Fruit fly (Drosophila melanogaster) whole organism, embryonic: ENCODE measurements around the gene CG11700.
A peak's percentile ranks its signal among the peaks of the same experiment; 100 is the strongest.

Source experiments
- ATbp ChIP-seq: fragments of 200-800 bp; sonication (Bioruptor generic); optimal IDR thresholded peaks from 2 replicates; lab custom pipeline; 2017; ENCODE audit warnings: missing biosample characterization, mild to moderate bottlenecking, missing genetic modification characterization, missing genetic modification reagents
- C15 ChIP-seq: fragments of 200-800 bp; sonication (Bioruptor generic); IDR thresholded peaks from 3 replicates; pipeline ENCODE4 v1.3.6; 2022; ENCODE audit warnings: missing biosample characterization, missing genetic modification characterization
- CG10431 ChIP-seq: fragments of 200-800 bp; sonication (Bioruptor generic); optimal IDR thresholded peaks from 3 replicates; lab custom pipeline; 2018; ENCODE audit warnings: missing biosample characterization, mild to moderate bottlenecking, missing genetic modification characterization
- CG11504 ChIP-seq: fragments of 200-800 bp; sonication (Bioruptor generic); optimal IDR thresholded peaks from 3 replicates; lab custom pipeline; 2019; ENCODE audit warnings: missing biosample characterization, mild to moderate bottlenecking, missing genetic modification characterization, moderate library complexity
- CG12659 ChIP-seq: fragments of 200-800 bp; sonication (Bioruptor generic); optimal IDR thresholded peaks from 3 replicates; lab custom pipeline; 2017; ENCODE audit warnings: mild to moderate bottlenecking, missing biosample characterization, missing genetic modification reagents, missing genetic modification characterization
- CG13287 ChIP-seq: fragments of 200-800 bp; sonication (Bioruptor generic); IDR thresholded peaks from 2 replicates; pipeline ENCODE4 v1.3.6; 2022; ENCODE audit warnings: missing biosample characterization, missing genetic modification characterization; ENCODE audit not compliant: partially characterized antibody
- CG17186 ChIP-seq: fragments of 200-800 bp; sonication (Bioruptor generic); optimal IDR thresholded peaks from 3 replicates; lab custom pipeline; 2017; ENCODE audit warnings: missing biosample characterization, missing genetic modification reagents, missing genetic modification characterization
- CG17359 ChIP-seq: fragments of 200-800 bp; sonication (Bioruptor generic); optimal IDR thresholded peaks from 3 replicates; lab custom pipeline; 2018; ENCODE audit warnings: missing biosample characterization, mild to moderate bottlenecking, missing genetic modification characterization, moderate library complexity
- CG17385 ChIP-seq: fragments of 200-800 bp; sonication (Bioruptor generic); optimal IDR thresholded peaks from 3 replicates; lab custom pipeline; 2018; ENCODE audit warnings: missing biosample characterization, mild to moderate bottlenecking, missing genetic modification characterization
- CG1792 ChIP-seq: fragments of 200-800 bp; sonication (Bioruptor generic); optimal IDR thresholded peaks from 2 replicates; lab custom pipeline; 2016; ENCODE audit warnings: missing biosample characterization, missing genetic modification characterization
- CG18599 ChIP-seq: fragments of 200-800 bp; sonication (Bioruptor generic); optimal IDR thresholded peaks from 3 replicates; lab custom pipeline; 2017; ENCODE audit warnings: missing biosample characterization, missing genetic modification characterization, mild to moderate bottlenecking, moderate library complexity, missing genetic modification reagents
- CG18619 ChIP-seq: fragments of 200-800 bp; sonication (Bioruptor generic); optimal IDR thresholded peaks from 3 replicates; lab custom pipeline; 2017; ENCODE audit warnings: missing biosample characterization, mild to moderate bottlenecking, missing genetic modification characterization
- CG31224 ChIP-seq: fragments of 200-800 bp; sonication (Bioruptor generic); IDR thresholded peaks from 2 replicates; pipeline ENCODE4 v1.3.6; 2022; ENCODE audit warnings: missing biosample characterization, missing genetic modification characterization
- CG3407 ChIP-seq: fragments of 200-800 bp; sonication (Bioruptor generic); optimal IDR thresholded peaks from 2 replicates; lab custom pipeline; 2018; ENCODE audit warnings: missing biosample characterization, mild to moderate bottlenecking, missing genetic modification characterization
- CG34376 ChIP-seq: fragments of 200-800 bp; sonication (Bioruptor generic); optimal IDR thresholded peaks from 2 replicates; lab custom pipeline; 2018; ENCODE audit warnings: missing biosample characterization, mild to moderate bottlenecking, missing genetic modification characterization
- CG3838 ChIP-seq: fragments of 200-800 bp; sonication (Bioruptor generic); optimal IDR thresholded peaks from 3 replicates; lab custom pipeline; 2016; ENCODE audit warnings: missing biosample characterization, missing genetic modification characterization
- CG4328 ChIP-seq: fragments of 200-800 bp; sonication (Bioruptor generic); optimal IDR thresholded peaks from 3 replicates; lab custom pipeline; 2017; ENCODE audit warnings: missing biosample characterization, missing genetic modification reagents, missing genetic modification characterization
- CG6765 ChIP-seq: fragments of 200-800 bp; sonication (Bioruptor generic); optimal IDR thresholded peaks from 3 replicates; lab custom pipeline; 2017; ENCODE audit warnings: missing biosample characterization, mild to moderate bottlenecking, missing genetic modification characterization
- CG9797 ChIP-seq: fragments of 200-800 bp; sonication (Bioruptor generic); optimal IDR thresholded peaks from 3 replicates; lab custom pipeline; 2018; ENCODE audit warnings: missing biosample characterization, mild to moderate bottlenecking, missing genetic modification characterization
- CTCF ChIP-seq: fragments of 200-800 bp; sonication (Bioruptor generic); optimal IDR thresholded peaks from 2 replicates; lab custom pipeline; 2017; ENCODE audit warnings: missing biosample characterization, mild to moderate bottlenecking, missing genetic modification characterization, moderate library complexity
- Fer1 ChIP-seq: fragments of 200-800 bp; sonication (Bioruptor generic); optimal IDR thresholded peaks from 2 replicates; lab custom pipeline; 2017; ENCODE audit warnings: missing biosample characterization, mild to moderate bottlenecking, missing genetic modification characterization
- Fer3 ChIP-seq: fragments of 200-800 bp; sonication (Bioruptor generic); optimal IDR thresholded peaks from 2 replicates; lab custom pipeline; 2018; ENCODE audit warnings: missing biosample characterization, mild to moderate bottlenecking, missing genetic modification characterization, moderate library complexity
- Lhr ChIP-seq: fragments of 200-800 bp; sonication (Bioruptor generic); optimal IDR thresholded peaks from 3 replicates; lab custom pipeline; 2017; ENCODE audit warnings: mild to moderate bottlenecking, missing biosample characterization, missing genetic modification reagents, missing genetic modification characterization
- NK7.1 ChIP-seq: fragments of 200-800 bp; sonication (Bioruptor generic); optimal IDR thresholded peaks from 3 replicates; lab custom pipeline; 2016; ENCODE audit warnings: missing biosample characterization, missing genetic modification characterization
- Sry-β ChIP-seq: fragments of 200-800 bp; sonication (Bioruptor generic); optimal IDR thresholded peaks from 2 replicates; lab custom pipeline; 2018; ENCODE audit warnings: missing biosample characterization, mild to moderate bottlenecking, missing genetic modification characterization, moderate library complexity
- TFAM ChIP-seq: fragments of 200-800 bp; sonication (Bioruptor generic); optimal IDR thresholded peaks from 2 replicates; lab custom pipeline; 2017; ENCODE audit warnings: missing biosample characterization, missing genetic modification characterization, inconsistent platforms
- Taf1 ChIP-seq: fragments of 200-800 bp; sonication (Bioruptor generic); IDR thresholded peaks from 2 replicates; pipeline ENCODE4 v1.3.6; 2022; ENCODE audit warnings: missing biosample characterization, missing genetic modification characterization
- Trl ChIP-seq, 3 experiments: fragments of >200 bp in 2 of 3; fragments of 200-800 bp in 1 of 3; sonication (Bioruptor generic) in 1 of 3; optimal IDR thresholded peaks; 2 replicates in 1 of 3; 3 replicates in 2 of 3; lab custom pipeline; 2016 to 2017; ENCODE audit warnings: missing biosample characterization in 1 of 3, missing genetic modification characterization in 1 of 3
- bigmax ChIP-seq: fragments of 200-800 bp; sonication (Bioruptor generic); optimal IDR thresholded peaks from 2 replicates; lab custom pipeline; 2018; ENCODE audit warnings: missing biosample characterization, mild to moderate bottlenecking, missing genetic modification characterization
- cg ChIP-seq: fragments of 200-800 bp; sonication (Bioruptor generic); optimal IDR thresholded peaks from 3 replicates; lab custom pipeline; 2019; ENCODE audit warnings: missing biosample characterization, mild to moderate bottlenecking, missing genetic modification characterization, moderate library complexity
- ci ChIP-seq: fragments of 200-800 bp; sonication (Bioruptor generic); IDR thresholded peaks from 3 replicates; pipeline ENCODE4 v1.3.6; 2022; ENCODE audit warnings: missing biosample characterization, missing genetic modification characterization
- crol ChIP-seq: fragments of 200-800 bp; sonication (Bioruptor generic); IDR thresholded peaks from 2 replicates; pipeline ENCODE4 v1.3.6; 2022; ENCODE audit warnings: missing biosample characterization, missing genetic modification characterization
- crp ChIP-seq, 2 experiments: fragments of 200-800 bp; sonication (Bioruptor generic); optimal IDR thresholded peaks; 2 replicates in 1 of 2; 3 replicates in 1 of 2; lab custom pipeline; 2017; ENCODE audit warnings: missing biosample characterization in 2 of 2, missing genetic modification characterization in 2 of 2, mild to moderate bottlenecking in 1 of 2, moderate library complexity in 1 of 2
- emc ChIP-seq: fragments of 200-800 bp; sonication (Bioruptor generic); optimal IDR thresholded peaks from 2 replicates; lab custom pipeline; 2016; ENCODE audit warnings: missing biosample characterization, missing genetic modification characterization
- fu2 ChIP-seq: fragments of 200-800 bp; sonication (Bioruptor generic); optimal IDR thresholded peaks from 2 replicates; lab custom pipeline; 2016; ENCODE audit warnings: missing biosample characterization, missing genetic modification characterization
- jigr1 ChIP-seq: fragments of 200-800 bp; sonication (Bioruptor generic); IDR thresholded peaks from 3 replicates; pipeline ENCODE4 v1.3.6; 2022; ENCODE audit warnings: missing biosample characterization, missing genetic modification characterization
- kay ChIP-seq: fragments of 200-800 bp; sonication (Bioruptor generic); optimal IDR thresholded peaks from 2 replicates; lab custom pipeline; 2016; ENCODE audit warnings: missing biosample characterization, missing genetic modification characterization
- nmo ChIP-seq: fragments of 200-800 bp; sonication (Bioruptor generic); optimal IDR thresholded peaks from 2 replicates; lab custom pipeline; 2018; ENCODE audit warnings: missing biosample characterization, mild to moderate bottlenecking, missing genetic modification characterization, moderate library complexity
- pfk ChIP-seq: fragments of 200-800 bp; sonication (Bioruptor generic); optimal IDR thresholded peaks from 2 replicates; lab custom pipeline; 2018; ENCODE audit warnings: missing biosample characterization, mild to moderate bottlenecking, missing genetic modification characterization, moderate library complexity
- pho ChIP-seq: fragments of 200-800 bp; sonication (Bioruptor generic); optimal IDR thresholded peaks from 2 replicates; lab custom pipeline; 2016; ENCODE audit warnings: missing biosample characterization, missing genetic modification characterization
- prd ChIP-seq, 3 experiments: fragments of >200 bp in 2 of 3; fragments of 200-800 bp in 1 of 3; sonication (Bioruptor generic) in 1 of 3; optimal IDR thresholded peaks in 2 of 3; IDR thresholded peaks in 1 of 3; 2 replicates in 2 of 3; 3 replicates in 1 of 3; pipeline versions ENCODE4 v1.3.6 to Lab custom; 2017 to 2022; ENCODE audit warnings: missing biosample characterization in 1 of 3, missing genetic modification characterization in 1 of 3
- schlank ChIP-seq: fragments of 200-800 bp; sonication (Bioruptor generic); optimal IDR thresholded peaks from 2 replicates; lab custom pipeline; 2018; ENCODE audit warnings: missing biosample characterization, mild to moderate bottlenecking, missing genetic modification characterization
- slou ChIP-seq: fragments of 200-800 bp; sonication (Bioruptor generic); optimal IDR thresholded peaks from 3 replicates; lab custom pipeline; 2016; ENCODE audit warnings: missing biosample characterization, missing genetic modification characterization

CG11700 gene

dm6 chrX:6267187-6267711 is 16.1 kb downstream of the CG11700 start, which contains the start of gene schlank (continued):
- TF ChIP-seq jigr1 (GFP tag; lab: Robert Waterston, UW) (0 out of 3 replicates have a peak, but pooled peaks have one; percentile 46), CG12659 (GFP tag; lab: Kevin White, UChicago) (peak; percentile 45), CG34376 (GFP tag; lab: Kevin White, UChicago) (no peak), CG4328 (GFP tag; lab: Kevin White, UChicago) (no peak), ATbp (GFP tag; lab: Kevin White, UChicago) (no peak), emc (GFP tag; lab: Kevin White, UChicago) (no peak), Taf1 (GFP tag; lab: Robert Waterston, UW) (no peak), kay (GFP tag; lab: Kevin White, UChicago) (no peak), CG18599 (GFP tag; lab: Kevin White, UChicago) (peak; percentile 6), CG17385 (GFP tag; lab: Kevin White, UChicago) (no peak), CG13287 (no peak), Fer3 (tag; lab: Kevin White, UChicago) (peak; percentile 52), CG6765 (GFP tag; lab: Kevin White, UChicago) (peak; percentile 20), schlank (peak; percentile 64), nmo (peak; percentile 45), CG31224 (GFP tag; lab: Robert Waterston, UW) (peak; percentile 56)

dm6 chrX:6266092-6266491 is 17.3 kb downstream of the CG11700 start:
- TF ChIP-seq CG1792 (GFP tag; lab: Kevin White, UChicago) (no peak), crp (GFP tag; optimal IDR thresholded peaks at IDR 0.05; lab: Kevin White, UChicago) (no peak), slou (no peak), CG11504 (tag; lab: Kevin White, UChicago) (peak; percentile 29), Sry-β (GFP tag; lab: Kevin White, UChicago) (no peak), crol (GFP tag; lab: Robert Waterston, UW) (peak; percentile 76), prd (optimal IDR thresholded peaks at IDR 0.05; lab: Kevin White, UChicago) (no peak), prd (GFP tag; IDR thresholded peaks at IDR 0.05; lab: Robert Waterston, UW) (no peak), Trl (optimal IDR thresholded peaks at IDR 0.05; lab: Kevin White, UChicago) (peak; percentile 30 to 58), Trl (GFP tag; optimal IDR thresholded peaks at IDR 0.05; lab: Kevin White, UChicago) (no peak), NK7.1 (no peak), pfk (GFP tag; lab: Kevin White, UChicago) (peak; percentile 85), CG3407 (GFP tag; lab: Kevin White, UChicago) (no peak), cg (GFP tag; lab: Kevin White, UChicago) (peak; percentile 39), bigmax (GFP tag; lab: Kevin White, UChicago) (peak; percentile 87), CG9797 (GFP tag; lab: Kevin White, UChicago) (no peak), TFAM (no peak), pho (GFP tag; lab: Kevin White, UChicago) (no peak), CG3838 (GFP tag; lab: Kevin White, UChicago) (no peak), Fer1 (GFP tag; lab: Kevin White, UChicago) (no peak), C15 (GFP tag; lab: Robert Waterston, UW) (no peak), Lhr (GFP tag; lab: Kevin White, UChicago) (no peak), CG10431 (GFP tag; lab: Kevin White, UChicago) (peak; percentile 91), CG18619 (no peak), CG6765 (GFP tag; lab: Kevin White, UChicago) (no peak), CTCF (no peak), CG17359 (tag; lab: Kevin White, UChicago) (no peak), fu2 (GFP tag; lab: Kevin White, UChicago) (no peak), ci (GFP tag; lab: Robert Waterston, UW) (0 out of 3 replicates have a peak, but pooled peaks have one; percentile 20), CG17186 (GFP tag; lab: Kevin White, UChicago) (no peak)
